Worm (Caenorhabditis elegans): ENCODE measurements around the gene T24C2.3.

DNA sequence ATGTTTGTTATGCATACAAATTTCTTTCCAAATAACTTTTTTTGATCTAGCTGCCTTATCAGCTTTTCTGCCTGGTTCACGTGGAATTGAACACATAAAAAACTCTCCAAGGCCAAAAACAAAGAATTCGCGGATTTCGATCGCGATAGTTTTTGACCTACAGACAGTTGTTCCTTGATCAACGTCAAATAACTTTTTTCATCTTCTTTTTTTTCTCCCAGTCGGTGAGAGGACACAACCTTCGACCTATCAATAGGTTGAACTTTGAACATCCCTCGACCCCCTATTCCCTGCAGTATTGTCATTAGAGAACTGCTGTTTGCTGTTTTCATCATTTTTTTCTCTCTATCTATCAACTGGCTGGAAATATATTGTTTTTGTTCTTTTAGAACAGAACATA, 20.5 kb downstream of the T24C2.3 start:
- no peak for TF ChIP-seq nhr-28 (tag; optimal IDR thresholded peaks at IDR 0.05)
- TF ChIP-seq elt-1 (tag; optimal IDR thresholded peaks at IDR 0.05; ENCODE audit: borderline replicate concordance, insufficient read depth), result no peak
- no peak for TF ChIP-seq unc-62 (GFP tag; optimal IDR thresholded peaks at IDR 0.05)
- no peak for TF ChIP-seq ceh-39 (tag; optimal IDR thresholded peaks at IDR 0.05)
- TF ChIP-seq ceh-83 (GFP tag; optimal IDR thresholded peaks at IDR 0.05), result no peak
- no peak for TF ChIP-seq lin-13 (tag; optimal IDR thresholded peaks at IDR 0.05)
- TF ChIP-seq ztf-11 (tag; optimal IDR thresholded peaks at IDR 0.05), result no peak
- no peak for TF ChIP-seq unc-39 (tag; optimal IDR thresholded peaks at IDR 0.05)
- TF ChIP-seq blmp-1 (tag; optimal IDR thresholded peaks at IDR 0.05), result no peak
- no peak for TF ChIP-seq lsy-2 (tag; optimal IDR thresholded peaks at IDR 0.05)

Measured in whole organism, mixed stage, embryonic.